Worm (Caenorhabditis elegans) whole organism, mixed stage, embryonic: Measurements from ENCODE around the gene F21C10.18.
A peak's percentile ranks its signal among the peaks of the same experiment; 100 is the strongest.

Experiments
- M03D4.4 ChIP-seq: sonication (generic microtip); optimal IDR thresholded peaks from 2 replicates; lab custom pipeline; 2017; ENCODE audit warnings: mild to moderate bottlenecking, missing genetic modification characterization, missing compliant biosample characterization
- bed-3 ChIP-seq: fragments of 200-800 bp; sonication (Bioruptor generic); optimal IDR thresholded peaks from 3 replicates; lab custom pipeline; 2018; ENCODE audit warnings: mild to moderate bottlenecking, missing genetic modification characterization, moderate library complexity, missing compliant biosample characterization
- blmp-1 ChIP-seq: fragments of 150-350 bp; optimal IDR thresholded peaks from 2 replicates; lab custom pipeline; 2014; ENCODE audit warnings: missing biosample characterization, missing genetic modification characterization
- ceh-39 ChIP-seq: fragments of 150-350 bp; optimal IDR thresholded peaks from 2 replicates; lab custom pipeline; 2014; ENCODE audit warnings: missing biosample characterization, missing genetic modification characterization
- ceh-43 ChIP-seq: fragments of 200-800 bp; sonication (Bioruptor generic); optimal IDR thresholded peaks from 2 replicates; lab custom pipeline; 2018; ENCODE audit warnings: mild to moderate bottlenecking, missing genetic modification characterization, moderate library complexity, missing compliant biosample characterization
- ceh-83 ChIP-seq: fragments of 200-800 bp; sonication (Bioruptor generic); optimal IDR thresholded peaks from 2 replicates; lab custom pipeline; 2018; ENCODE audit warnings: mild to moderate bottlenecking, missing genetic modification characterization, missing compliant biosample characterization
- ces-1 ChIP-seq: fragments of 150-350 bp; optimal IDR thresholded peaks from 2 replicates; lab custom pipeline; 2014; ENCODE audit warnings: missing biosample characterization, missing genetic modification reagents, missing genetic modification characterization
- cnd-1 ChIP-seq: fragments of 200-800 bp; sonication (Bioruptor generic); optimal IDR thresholded peaks from 2 replicates; lab custom pipeline; 2018; ENCODE audit warnings: mild to moderate bottlenecking, missing genetic modification characterization, missing compliant biosample characterization
- elt-1 ChIP-seq: sonication (generic microtip); optimal IDR thresholded peaks from 2 replicates; lab custom pipeline; 2017; ENCODE audit warnings: missing genetic modification characterization, mild to moderate bottlenecking, missing compliant biosample characterization, antibody characterized with exemption, moderate library complexity, borderline replicate concordance; ENCODE audit not compliant: insufficient read depth
- flh-1 ChIP-seq: fragments of 200-800 bp; sonication (Bioruptor generic); optimal IDR thresholded peaks from 2 replicates; lab custom pipeline; 2018; ENCODE audit warnings: mild to moderate bottlenecking, missing genetic modification characterization, moderate library complexity, missing compliant biosample characterization
- ham-2 ChIP-seq: fragments of 200-800 bp; sonication (Bioruptor generic); optimal IDR thresholded peaks from 2 replicates; lab custom pipeline; 2018; ENCODE audit warnings: mild to moderate bottlenecking, missing genetic modification characterization, missing compliant biosample characterization
- hlh-1 ChIP-seq: fragments of 150-350 bp; optimal IDR thresholded peaks from 2 replicates; lab custom pipeline; 2014; ENCODE audit warnings: missing biosample characterization, missing genetic modification reagents, missing genetic modification characterization
- lin-13 ChIP-seq: fragments of 150-350 bp; optimal IDR thresholded peaks from 2 replicates; lab custom pipeline; 2014; ENCODE audit warnings: missing biosample characterization, missing genetic modification characterization
- lin-32 ChIP-seq: fragments of 200-800 bp; sonication (Bioruptor generic); optimal IDR thresholded peaks from 2 replicates; lab custom pipeline; 2018; ENCODE audit warnings: mild to moderate bottlenecking, missing genetic modification characterization, missing compliant biosample characterization
- lsy-2 ChIP-seq: fragments of 150-350 bp; optimal IDR thresholded peaks from 2 replicates; lab custom pipeline; 2014; ENCODE audit warnings: missing biosample characterization, missing genetic modification characterization
- mep-1 ChIP-seq: fragments of 150-350 bp; optimal IDR thresholded peaks from 2 replicates; lab custom pipeline; 2017; ENCODE audit warnings: missing biosample characterization, missing genetic modification reagents, missing genetic modification characterization, inconsistent platforms
- mls-2 ChIP-seq: sonication (generic microtip); optimal IDR thresholded peaks from 2 replicates; lab custom pipeline; 2016; ENCODE audit warnings: mild to moderate bottlenecking, missing genetic modification characterization, moderate library complexity, missing compliant biosample characterization
- nhr-12 ChIP-seq: fragments of 150-350 bp; optimal IDR thresholded peaks from 2 replicates; lab custom pipeline; 2014; ENCODE audit warnings: missing biosample characterization, missing genetic modification characterization
- nhr-2 ChIP-seq: fragments of 150-350 bp; optimal IDR thresholded peaks from 2 replicates; lab custom pipeline; 2014; ENCODE audit warnings: missing biosample characterization, missing genetic modification characterization
- nhr-237 ChIP-seq: fragments of 150-350 bp; optimal IDR thresholded peaks from 2 replicates; lab custom pipeline; 2014; ENCODE audit warnings: missing biosample characterization, missing genetic modification characterization
- nhr-28 ChIP-seq: fragments of 150-350 bp; optimal IDR thresholded peaks from 2 replicates; lab custom pipeline; 2014; ENCODE audit warnings: missing biosample characterization, missing genetic modification characterization
- nhr-76 ChIP-seq: sonication (generic microtip); optimal IDR thresholded peaks from 2 replicates; lab custom pipeline; 2017; ENCODE audit warnings: missing biosample characterization, missing genetic modification characterization
- pha-4 ChIP-seq: fragments of 150-350 bp; optimal IDR thresholded peaks from 2 replicates; lab custom pipeline; 2018; ENCODE audit warnings: missing biosample characterization, missing genetic modification reagents, missing genetic modification characterization
- sem-2 ChIP-seq: fragments of 200-800 bp; sonication (Bioruptor generic); optimal IDR thresholded peaks from 2 replicates; lab custom pipeline; 2018; ENCODE audit warnings: mild to moderate bottlenecking, missing genetic modification characterization, missing compliant biosample characterization
- snpc-4 ChIP-seq: fragments of 150-350 bp; optimal IDR thresholded peaks from 2 replicates; lab custom pipeline; 2014; ENCODE audit warnings: missing biosample characterization, missing genetic modification characterization
- unc-120 ChIP-seq: sonication (generic microtip); optimal IDR thresholded peaks from 2 replicates; lab custom pipeline; 2017; ENCODE audit warnings: missing genetic modification characterization, missing compliant biosample characterization; ENCODE audit not compliant: poor library complexity, severe bottlenecking
- unc-39 ChIP-seq: fragments of 150-350 bp; optimal IDR thresholded peaks from 2 replicates; lab custom pipeline; 2014; ENCODE audit warnings: missing biosample characterization, missing genetic modification characterization
- unc-62 ChIP-seq: fragments of 150-350 bp; optimal IDR thresholded peaks from 2 replicates; lab custom pipeline; 2014; ENCODE audit warnings: missing biosample characterization, missing genetic modification reagents, missing genetic modification characterization

The F21C10.18 gene

ce11 chrV:9141297-9141696, 33.0 kb downstream of the F21C10.18 start, which contains the start of gene pitr-3:
TSS of gene pitr-3 (minus strand) at chrV:9141397.
- no peak for TF ChIP-seq mls-2 (tag; lab: Kevin White, UChicago)
- no peak for TF ChIP-seq ceh-83 (GFP tag; lab: Kevin White, UChicago)

ce11 chrV:9143896-9144295, 35.6 kb downstream of the F21C10.18 start:
- no peak for TF ChIP-seq ceh-43 (GFP tag; lab: Kevin White, UChicago)
- no peak for TF ChIP-seq mls-2 (tag; lab: Kevin White, UChicago)
- TF ChIP-seq cnd-1: no peak
- no peak for TF ChIP-seq bed-3 (GFP tag; lab: Kevin White, UChicago)
- no peak for TF ChIP-seq pha-4 (tag; lab: Kevin White, UChicago)
- no peak for TF ChIP-seq lin-13 (tag; lab: Kevin White, UChicago)
- TF ChIP-seq unc-62 (GFP tag; lab: Kevin White, UChicago): no peak
- no peak for TF ChIP-seq mep-1 (tag; lab: Kevin White, UChicago)
- TF ChIP-seq unc-120 (tag; lab: Kevin White, UChicago): no peak

- TF ChIP-seq nhr-2 (tag; lab: Kevin White, UChicago) (no peak), nhr-28 (no peak), lin-13 (tag; lab: Kevin White, UChicago) (no peak), unc-39 (tag; lab: Kevin White, UChicago) (no peak), cnd-1 (no peak), M03D4.4 (tag; lab: Kevin White, UChicago) (no peak), nhr-12 (tag; lab: Kevin White, UChicago) (no peak), ces-1 (GFP tag; lab: Kevin White, UChicago) (no peak)
Observed at ce11 chrV:9146196-9146595, 37.9 kb downstream of the F21C10.18 start.

- TF ChIP-seq elt-1 (tag; lab: Kevin White, UChicago): peak; percentile 72
- TF ChIP-seq ham-2 (GFP tag; lab: Kevin White, UChicago): no peak
Observed at ce11 chrV:9146849-9147557, 38.7 kb downstream of the F21C10.18 start, which contains the start of gene spl-2. TSS of gene spl-2 (minus strand) at chrV:9146899.

ce11 chrV:9148151-9148550, 39.8 kb downstream of the F21C10.18 start:
- TF ChIP-seq nhr-237 (no peak), hlh-1 (tag; lab: Kevin White, UChicago) (no peak), nhr-28 (no peak), snpc-4 (tag; lab: Kevin White, UChicago) (no peak), ham-2 (GFP tag; lab: Kevin White, UChicago) (no peak), nhr-2 (tag; lab: Kevin White, UChicago) (no peak), lin-32 (no peak), flh-1 (GFP tag; lab: Kevin White, UChicago) (no peak), ceh-43 (GFP tag; lab: Kevin White, UChicago) (no peak), ceh-83 (GFP tag; lab: Kevin White, UChicago) (no peak)

ce11 chrV:9152339-9152738, 44.0 kb downstream of the F21C10.18 start:
- no peak for TF ChIP-seq lin-13 (tag; lab: Kevin White, UChicago)
- no peak for TF ChIP-seq cnd-1
- no peak for TF ChIP-seq unc-120 (tag; lab: Kevin White, UChicago)
- no peak for TF ChIP-seq nhr-76
- TF ChIP-seq nhr-28: no peak
- no peak for TF ChIP-seq blmp-1 (tag; lab: Kevin White, UChicago)
- no peak for TF ChIP-seq nhr-12 (tag; lab: Kevin White, UChicago)
- no peak for TF ChIP-seq lsy-2 (tag; lab: Kevin White, UChicago)
- no peak for TF ChIP-seq ceh-39 (tag; lab: Kevin White, UChicago)
- no peak for TF ChIP-seq unc-62 (GFP tag; lab: Kevin White, UChicago)
- TF ChIP-seq lin-32: no peak
- no peak for TF ChIP-seq sem-2
